Worm (Caenorhabditis elegans) whole organism, L2 larva: ENCODE results near the gene ZK742.7.
A peak's percentile ranks its signal among the peaks of the same experiment; 100 is the strongest.

Experiments used
- R02D3.7 ChIP-seq: fragments of 150-350 bp; optimal IDR thresholded peaks from 2 replicates; lab custom pipeline; 2014; ENCODE audit warnings: missing biosample characterization, missing genetic modification characterization
- alr-1 ChIP-seq: fragments of 150-350 bp; optimal IDR thresholded peaks from 2 replicates; lab custom pipeline; 2014; ENCODE audit warnings: missing biosample characterization, missing genetic modification characterization
- ama-1 ChIP-seq: fragments of 150-350 bp; optimal IDR thresholded peaks from 2 replicates; lab custom pipeline; 2018; ENCODE audit warnings: inconsistent platforms
- blmp-1 ChIP-seq: sonication (generic microtip); optimal IDR thresholded peaks from 2 replicates; lab custom pipeline; 2017; ENCODE audit warnings: missing genetic modification characterization, mild to moderate bottlenecking, missing compliant biosample characterization, antibody characterized with exemption, moderate library complexity; ENCODE audit not compliant: insufficient read depth
- ceh-16 ChIP-seq: fragments of 150-350 bp; optimal IDR thresholded peaks from 2 replicates; lab custom pipeline; 2014; ENCODE audit warnings: missing biosample characterization, missing genetic modification characterization
- egl-27 ChIP-seq: sonication (generic microtip); optimal IDR thresholded peaks from 3 replicates; lab custom pipeline; 2017; ENCODE audit warnings: missing biosample characterization, missing genetic modification reagents, missing genetic modification characterization
- fos-1 ChIP-seq: fragments of 150-350 bp; optimal IDR thresholded peaks from 2 replicates; lab custom pipeline; 2014; ENCODE audit warnings: missing biosample characterization, missing genetic modification characterization
- gmeb-1 ChIP-seq: fragments of 150-350 bp; optimal IDR thresholded peaks from 2 replicates; lab custom pipeline; 2014; ENCODE audit warnings: missing biosample characterization, missing genetic modification characterization
- lin-11 ChIP-seq: fragments of 150-350 bp; sonication (generic microtip); optimal IDR thresholded peaks from 2 replicates; lab custom pipeline; 2014; ENCODE audit warnings: missing biosample characterization, missing genetic modification characterization, inconsistent platforms, mixed read lengths
- lin-13 ChIP-seq: fragments of 150-350 bp; optimal IDR thresholded peaks from 2 replicates; lab custom pipeline; 2014; ENCODE audit warnings: missing biosample characterization, missing genetic modification reagents, missing genetic modification characterization
- lin-39 ChIP-seq: fragments of 150-350 bp; optimal IDR thresholded peaks from 2 replicates; lab custom pipeline; 2014; ENCODE audit warnings: missing biosample characterization, missing genetic modification reagents, missing genetic modification characterization
- lsy-2 ChIP-seq, 2 experiments: fragments of 150-350 bp in 1 of 2; sonication (generic microtip) in 1 of 2; optimal IDR thresholded peaks; 2 replicates each; lab custom pipeline; 2014 to 2017; ENCODE audit warnings: missing biosample characterization in 2 of 2, missing genetic modification characterization in 2 of 2
- mab-5 ChIP-seq: fragments of 150-350 bp; optimal IDR thresholded peaks from 2 replicates; lab custom pipeline; 2014; ENCODE audit warnings: missing biosample characterization, missing genetic modification characterization
- mdl-1 ChIP-seq, 2 experiments: fragments of 150-350 bp in 1 of 2; sonication (generic microtip) in 1 of 2; optimal IDR thresholded peaks; 2 replicates each; lab custom pipeline; 2017; ENCODE audit warnings: missing biosample characterization in 2 of 2, missing genetic modification characterization in 2 of 2
- nhr-10 ChIP-seq: sonication (generic microtip); optimal IDR thresholded peaks from 2 replicates; lab custom pipeline; 2017; ENCODE audit warnings: missing biosample characterization, missing genetic modification characterization
- nhr-11 ChIP-seq: fragments of 150-350 bp; optimal IDR thresholded peaks from 2 replicates; lab custom pipeline; 2014; ENCODE audit warnings: missing biosample characterization, missing genetic modification characterization
- nhr-12 ChIP-seq: fragments of 150-350 bp; optimal IDR thresholded peaks from 2 replicates; lab custom pipeline; 2014; ENCODE audit warnings: missing biosample characterization, missing genetic modification characterization
- nhr-129 ChIP-seq: fragments of 150-350 bp; optimal IDR thresholded peaks from 2 replicates; lab custom pipeline; 2014; ENCODE audit warnings: missing biosample characterization, missing genetic modification characterization
- nhr-23 ChIP-seq: fragments of 150-350 bp; optimal IDR thresholded peaks from 2 replicates; lab custom pipeline; 2014; ENCODE audit warnings: missing biosample characterization, missing genetic modification reagents, missing genetic modification characterization
- nhr-237 ChIP-seq: fragments of 150-350 bp; optimal IDR thresholded peaks from 2 replicates; lab custom pipeline; 2014; ENCODE audit warnings: missing biosample characterization, missing genetic modification characterization
- nhr-25 ChIP-seq: fragments of 150-350 bp; sonication (generic microtip); optimal IDR thresholded peaks from 3 replicates; lab custom pipeline; 2014; ENCODE audit warnings: missing biosample characterization, missing genetic modification characterization
- nhr-6 ChIP-seq: fragments of 150-350 bp; optimal IDR thresholded peaks from 2 replicates; lab custom pipeline; 2014; ENCODE audit warnings: missing biosample characterization, missing genetic modification characterization
- nhr-77 ChIP-seq: fragments of 150-350 bp; optimal IDR thresholded peaks from 2 replicates; lab custom pipeline; 2014; ENCODE audit warnings: missing biosample characterization, missing genetic modification characterization
- peb-1 ChIP-seq: fragments of 150-350 bp; optimal IDR thresholded peaks from 2 replicates; lab custom pipeline; 2014; ENCODE audit warnings: missing biosample characterization, missing genetic modification characterization
- sem-4 ChIP-seq: fragments of 150-350 bp; optimal IDR thresholded peaks from 2 replicates; lab custom pipeline; 2014; ENCODE audit warnings: missing biosample characterization, missing genetic modification reagents, missing genetic modification characterization
- skn-1 ChIP-seq: sonication (generic microtip); optimal IDR thresholded peaks from 2 replicates; lab custom pipeline; 2017; ENCODE audit warnings: missing biosample characterization, missing genetic modification characterization
- sma-3 ChIP-seq: sonication (generic microtip); optimal IDR thresholded peaks from 2 replicates; lab custom pipeline; 2016; ENCODE audit warnings: missing genetic modification reagents, missing genetic modification characterization, missing compliant biosample characterization
- sma-9 ChIP-seq, 2 experiments: fragments of 150-350 bp in 1 of 2; sonication (generic microtip) in 1 of 2; optimal IDR thresholded peaks; 2 replicates each; lab custom pipeline; 2014 to 2016; ENCODE audit warnings: missing genetic modification characterization in 2 of 2, mild to moderate bottlenecking in 1 of 2, missing biosample characterization in 1 of 2, missing compliant biosample characterization in 1 of 2, missing genetic modification reagents in 1 of 2, moderate library complexity in 1 of 2
- snpc-4 ChIP-seq: fragments of 150-350 bp; optimal IDR thresholded peaks from 2 replicates; lab custom pipeline; 2014; ENCODE audit warnings: missing biosample characterization, missing genetic modification characterization
- unc-39 ChIP-seq: fragments of 150-350 bp; optimal IDR thresholded peaks from 2 replicates; lab custom pipeline; 2014; ENCODE audit warnings: missing biosample characterization, missing genetic modification characterization
- unc-55 ChIP-seq: fragments of 150-350 bp; sonication (generic microtip); optimal IDR thresholded peaks from 3 replicates; lab custom pipeline; 2014; ENCODE audit warnings: missing biosample characterization, missing genetic modification reagents, missing genetic modification characterization
- unc-62 ChIP-seq: fragments of 150-350 bp; optimal IDR thresholded peaks from 2 replicates; lab custom pipeline; 2014; ENCODE audit warnings: missing biosample characterization, missing genetic modification reagents, missing genetic modification characterization
- ztf-1 ChIP-seq: fragments of 200-800 bp; sonication (Bioruptor generic); conservative IDR thresholded peaks from 2 replicates; pipeline ENCODE4 v1.3.6; 2022; ENCODE audit warnings: missing genetic modification characterization, missing compliant biosample characterization
- ztf-4 ChIP-seq: fragments of 150-350 bp; optimal IDR thresholded peaks from 2 replicates; lab custom pipeline; 2014; ENCODE audit warnings: missing biosample characterization, missing genetic modification characterization

ZK742.7 gene

ce11 chrV:7785885-7786284, 12.3 kb upstream of the ZK742.7 start:
- TF ChIP-seq mdl-1 (tag; optimal IDR thresholded peaks at IDR 0.05; lab: Kevin White, UChicago) (no peak), R02D3.7 (tag; lab: Kevin White, UChicago) (no peak), mab-5 (tag; lab: Kevin White, UChicago) (no peak), nhr-129 (tag; lab: Kevin White, UChicago) (no peak), gmeb-1 (tag; lab: Kevin White, UChicago) (no peak), ama-1 (lab: Kevin White, UChicago) (no peak), alr-1 (tag; lab: Kevin White, UChicago) (no peak), lin-13 (GFP tag; lab: Kevin White, UChicago) (no peak), unc-55 (GFP tag; lab: Kevin White, UChicago) (no peak), nhr-11 (tag; lab: Kevin White, UChicago) (no peak), unc-62 (GFP tag; lab: Kevin White, UChicago) (no peak), ztf-1 (GFP tag; lab: Robert Waterston, UW) (no peak), egl-27 (tag; lab: Kevin White, UChicago) (no peak), sma-9 (GFP tag; optimal IDR thresholded peaks at IDR 0.05; lab: Kevin White, UChicago) (no peak), sma-9 (tag; optimal IDR thresholded peaks at IDR 0.05; lab: Kevin White, UChicago) (no peak), nhr-25 (no peak), nhr-237 (tag; lab: Kevin White, UChicago) (no peak), unc-39 (tag; lab: Kevin White, UChicago) (no peak), blmp-1 (tag; lab: Kevin White, UChicago) (no peak)

- TF ChIP-seq unc-39 (tag; lab: Kevin White, UChicago) (no peak), fos-1 (tag; lab: Kevin White, UChicago) (peak; percentile 82), nhr-6 (tag; lab: Kevin White, UChicago) (no peak), skn-1 (tag; lab: Kevin White, UChicago) (no peak), sma-9 (GFP tag; optimal IDR thresholded peaks at IDR 0.05; lab: Kevin White, UChicago) (peak; percentile 4), sma-9 (tag; optimal IDR thresholded peaks at IDR 0.05; lab: Kevin White, UChicago) (no peak), lin-11 (tag; lab: Kevin White, UChicago) (no peak)
- TF ChIP-seq, all 48 proteins: peak for 2
Observed at ce11 chrV:7786639-7787038, 11.5 kb upstream of the ZK742.7 start.

DNA sequence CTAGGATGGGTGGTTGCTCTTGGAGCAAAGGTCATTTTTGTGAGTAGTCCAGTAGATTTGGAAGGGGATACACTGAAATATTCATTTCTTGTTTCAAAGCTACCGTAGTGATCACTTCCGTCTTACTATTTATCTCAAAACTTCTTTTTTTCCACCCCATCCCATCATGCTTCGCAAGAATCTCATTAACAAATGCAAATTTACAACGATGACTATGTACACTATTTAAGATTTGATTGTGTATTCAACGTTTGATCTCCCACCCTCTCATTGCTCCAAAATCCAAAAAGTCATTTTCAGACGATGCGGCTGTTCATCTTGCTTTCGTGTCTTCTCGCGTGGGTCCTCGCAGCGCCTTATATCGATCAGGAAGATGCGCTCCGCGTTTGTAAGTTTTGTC, 5.1 kb upstream of the ZK742.7 start, which contains the start of gene flp-21:
Gene flp-21, plus strand, starts transcription at position 301 of the 400 bp plus-strand sequence.
- no peak for TF ChIP-seq R02D3.7 (tag; lab: Kevin White, UChicago)
- no peak for TF ChIP-seq nhr-10 (tag; lab: Kevin White, UChicago)
- TF ChIP-seq nhr-12 (tag; lab: Kevin White, UChicago), result no peak
- TF ChIP-seq alr-1 (tag; lab: Kevin White, UChicago), result no peak
- TF ChIP-seq egl-27 (tag; lab: Kevin White, UChicago), result no peak
- TF ChIP-seq fos-1 (tag; lab: Kevin White, UChicago), result no peak
- no peak for TF ChIP-seq sem-4 (tag; lab: Kevin White, UChicago)
- no peak for TF ChIP-seq ztf-4 (tag; lab: Kevin White, UChicago)
- no peak for TF ChIP-seq sma-9 (GFP tag; optimal IDR thresholded peaks at IDR 0.05; lab: Kevin White, UChicago)
- TF ChIP-seq sma-9 (tag; optimal IDR thresholded peaks at IDR 0.05; lab: Kevin White, UChicago), result no peak
- no peak for TF ChIP-seq nhr-25
- no peak for TF ChIP-seq ama-1 (lab: Kevin White, UChicago)
- TF ChIP-seq nhr-23 (tag; lab: Kevin White, UChicago), result no peak
- no peak for TF ChIP-seq skn-1 (tag; lab: Kevin White, UChicago)
- TF ChIP-seq sma-3 (GFP tag; lab: Kevin White, UChicago), result no peak
- TF ChIP-seq mdl-1 (tag; optimal IDR thresholded peaks at IDR 0.05; lab: Kevin White, UChicago), result no peak
- TF ChIP-seq nhr-6 (tag; lab: Kevin White, UChicago), result no peak
- no peak for TF ChIP-seq unc-39 (tag; lab: Kevin White, UChicago)
- TF ChIP-seq nhr-237 (tag; lab: Kevin White, UChicago), result no peak

DNA sequence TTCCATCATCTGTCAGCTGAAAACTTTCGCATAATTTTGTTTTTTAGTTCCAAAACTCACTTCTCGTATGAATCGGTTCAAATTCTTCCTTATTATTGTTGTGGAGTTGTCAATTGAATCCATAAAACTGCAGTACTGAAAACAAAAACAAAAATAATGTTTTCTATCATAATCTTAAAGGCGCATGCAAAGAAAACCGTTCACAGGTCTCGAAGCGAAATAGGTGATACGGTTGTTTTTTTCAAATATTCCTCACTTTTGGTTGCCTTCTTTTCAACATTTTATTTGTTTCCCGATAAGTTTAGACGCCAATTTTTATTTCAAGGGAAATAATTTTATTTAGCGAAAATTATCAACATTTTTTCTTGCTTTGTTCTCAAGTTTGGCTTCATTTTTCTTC, 5.4 kb downstream of the ZK742.7 start:
- TF ChIP-seq nhr-23 (tag; lab: Kevin White, UChicago) (no peak), nhr-11 (tag; lab: Kevin White, UChicago) (no peak), nhr-12 (tag; lab: Kevin White, UChicago) (no peak), nhr-10 (tag; lab: Kevin White, UChicago) (no peak), peb-1 (tag; lab: Kevin White, UChicago) (no peak), ztf-4 (tag; lab: Kevin White, UChicago) (no peak), gmeb-1 (tag; lab: Kevin White, UChicago) (no peak), nhr-129 (tag; lab: Kevin White, UChicago) (no peak), nhr-77 (tag; lab: Kevin White, UChicago) (no peak), lin-39 (no peak), sma-3 (GFP tag; lab: Kevin White, UChicago) (no peak), lin-13 (GFP tag; lab: Kevin White, UChicago) (no peak), alr-1 (tag; lab: Kevin White, UChicago) (no peak), lsy-2 (tag; optimal IDR thresholded peaks at IDR 0.05; lab: Kevin White, UChicago) (no peak), ceh-16 (no peak), ztf-1 (GFP tag; lab: Robert Waterston, UW) (no peak), skn-1 (tag; lab: Kevin White, UChicago) (no peak), snpc-4 (tag; lab: Kevin White, UChicago) (no peak)
